Fruit fly (Drosophila melanogaster) whole organism, embryonic: Measurements from ENCODE around the gene CG5157.

ENCODE experiments used
- Abd-B ChIP-seq: fragments of 200-800 bp; sonication (Bioruptor generic); optimal IDR thresholded peaks from 2 replicates; lab custom pipeline; 2018; ENCODE audit warnings: missing biosample characterization, mild to moderate bottlenecking, missing genetic modification characterization, moderate library complexity
- Aef1 ChIP-seq: fragments of 200-800 bp; sonication (Bioruptor generic); IDR thresholded peaks from 3 replicates; pipeline ENCODE4 v1.3.6; 2022; ENCODE audit warnings: missing biosample characterization, missing genetic modification characterization
- Bteb2 ChIP-seq: fragments of 200-800 bp; sonication (Bioruptor generic); optimal IDR thresholded peaks from 2 replicates; lab custom pipeline; 2016; ENCODE audit warnings: missing biosample characterization, missing genetic modification characterization
- CG10654 ChIP-seq: fragments of 200-800 bp; sonication (Bioruptor generic); optimal IDR thresholded peaks from 2 replicates; lab custom pipeline; 2016; ENCODE audit warnings: missing biosample characterization, missing genetic modification characterization
- CG12071 ChIP-seq: fragments of 200-800 bp; sonication (Bioruptor generic); optimal IDR thresholded peaks from 3 replicates; lab custom pipeline; 2018; ENCODE audit warnings: missing biosample characterization, mild to moderate bottlenecking, missing genetic modification characterization
- CG12236 ChIP-seq: fragments of 200-800 bp; sonication (Bioruptor generic); optimal IDR thresholded peaks from 2 replicates; lab custom pipeline; 2016; ENCODE audit warnings: missing biosample characterization, missing genetic modification characterization
- CG12769 ChIP-seq: fragments of 200-800 bp; sonication (Bioruptor generic); optimal IDR thresholded peaks from 2 replicates; lab custom pipeline; 2019; ENCODE audit warnings: missing biosample characterization, mild to moderate bottlenecking, missing genetic modification characterization, moderate library complexity
- CG13424 ChIP-seq: fragments of 200-800 bp; sonication (Bioruptor generic); optimal IDR thresholded peaks from 2 replicates; lab custom pipeline; 2019; ENCODE audit warnings: missing biosample characterization, mild to moderate bottlenecking, missing genetic modification characterization, moderate library complexity
- CG14050 ChIP-seq: fragments of 200-800 bp; sonication (Bioruptor generic); IDR thresholded peaks from 3 replicates; pipeline ENCODE4 v1.3.6; 2022; ENCODE audit warnings: missing biosample characterization, missing genetic modification characterization
- CG14860 ChIP-seq: fragments of 200-800 bp; sonication (Bioruptor generic); IDR thresholded peaks from 3 replicates; pipeline ENCODE4 v1.3.6; 2022; ENCODE audit warnings: missing biosample characterization, missing genetic modification characterization; ENCODE audit not compliant: partially characterized antibody
- CG14965 ChIP-seq: fragments of 200-800 bp; sonication (Bioruptor generic); optimal IDR thresholded peaks from 2 replicates; lab custom pipeline; 2016; ENCODE audit warnings: missing biosample characterization, missing genetic modification characterization, borderline replicate concordance
- CG1602 ChIP-seq: fragments of 200-800 bp; sonication (Bioruptor generic); optimal IDR thresholded peaks from 3 replicates; lab custom pipeline; 2016; ENCODE audit warnings: missing biosample characterization, missing genetic modification characterization
- CG16779 ChIP-seq: fragments of 200-800 bp; sonication (Bioruptor generic); IDR thresholded peaks from 2 replicates; pipeline ENCODE4 v1.3.6; 2022; ENCODE audit warnings: missing biosample characterization, missing genetic modification characterization
- CG17328 ChIP-seq: fragments of 200-800 bp; sonication (Bioruptor generic); IDR thresholded peaks from 2 replicates; pipeline ENCODE4 v1.3.6; 2022; ENCODE audit warnings: missing biosample characterization, missing genetic modification characterization
- CG18476 ChIP-seq: fragments of 200-800 bp; sonication (Bioruptor generic); optimal IDR thresholded peaks from 2 replicates; lab custom pipeline; 2016; ENCODE audit warnings: missing biosample characterization, mild to moderate bottlenecking, missing genetic modification characterization
- CG2129 ChIP-seq: fragments of 200-800 bp; sonication (Bioruptor generic); IDR thresholded peaks from 2 replicates; pipeline ENCODE4 v1.3.6; 2022; ENCODE audit warnings: missing biosample characterization, missing genetic modification characterization; ENCODE audit not compliant: partially characterized antibody
- CG2202 ChIP-seq: fragments of 200-800 bp; sonication (Bioruptor generic); optimal IDR thresholded peaks from 2 replicates; lab custom pipeline; 2018; ENCODE audit warnings: missing biosample characterization, mild to moderate bottlenecking, missing genetic modification characterization
- CG34376 ChIP-seq: fragments of 200-800 bp; sonication (Bioruptor generic); optimal IDR thresholded peaks from 2 replicates; lab custom pipeline; 2018; ENCODE audit warnings: missing biosample characterization, mild to moderate bottlenecking, missing genetic modification characterization
- CG34422 ChIP-seq: fragments of 200-800 bp; sonication (Bioruptor generic); IDR thresholded peaks from 3 replicates; pipeline ENCODE4 v1.3.6; 2022; ENCODE audit warnings: missing biosample characterization, missing genetic modification characterization
- CG3995 ChIP-seq: fragments of 200-800 bp; sonication (Bioruptor generic); optimal IDR thresholded peaks from 3 replicates; lab custom pipeline; 2016; ENCODE audit warnings: missing biosample characterization, missing genetic modification characterization
- CG4328 ChIP-seq: fragments of 200-800 bp; sonication (Bioruptor generic); optimal IDR thresholded peaks from 3 replicates; lab custom pipeline; 2017; ENCODE audit warnings: missing biosample characterization, missing genetic modification reagents, missing genetic modification characterization
- CG43689 ChIP-seq: fragments of 200-800 bp; sonication (Bioruptor generic); IDR thresholded peaks from 2 replicates; pipeline ENCODE4 v1.3.6; 2022; ENCODE audit warnings: missing biosample characterization, missing genetic modification characterization
- CG4730 ChIP-seq: fragments of 200-800 bp; sonication (Bioruptor generic); IDR thresholded peaks from 2 replicates; pipeline ENCODE4 v1.3.6; 2022; ENCODE audit warnings: missing biosample characterization, missing genetic modification characterization
- CG5953 ChIP-seq: fragments of 200-800 bp; sonication (Bioruptor generic); IDR thresholded peaks from 2 replicates; pipeline ENCODE4 v1.3.6; 2022; ENCODE audit warnings: missing biosample characterization, missing genetic modification characterization
- CG7839 ChIP-seq: fragments of 200-800 bp; sonication (Bioruptor generic); optimal IDR thresholded peaks from 3 replicates; lab custom pipeline; 2018; ENCODE audit warnings: missing biosample characterization, mild to moderate bottlenecking, missing genetic modification characterization, moderate library complexity
- CG7987 ChIP-seq: fragments of 200-800 bp; sonication (Bioruptor generic); optimal IDR thresholded peaks from 2 replicates; lab custom pipeline; 2018; ENCODE audit warnings: missing biosample characterization, mild to moderate bottlenecking, missing genetic modification characterization, moderate library complexity
- Dp ChIP-seq: fragments of 200-800 bp; sonication (Bioruptor generic); optimal IDR thresholded peaks from 2 replicates; lab custom pipeline; 2018; ENCODE audit warnings: missing biosample characterization, mild to moderate bottlenecking, missing genetic modification characterization, moderate library complexity
- GATAe ChIP-seq: fragments of 200-800 bp; sonication (Bioruptor generic); conservative IDR thresholded peaks from 2 replicates; pipeline ENCODE4 v1.3.6; 2022; ENCODE audit warnings: missing biosample characterization, missing genetic modification characterization
- Hand ChIP-seq: fragments of 200-800 bp; sonication (Bioruptor generic); optimal IDR thresholded peaks from 2 replicates; lab custom pipeline; 2017; ENCODE audit warnings: mild to moderate bottlenecking, missing biosample characterization, missing genetic modification reagents, missing genetic modification characterization
- Hr3 ChIP-seq: fragments of 200-800 bp; sonication (Bioruptor generic); optimal IDR thresholded peaks from 3 replicates; lab custom pipeline; 2016; ENCODE audit warnings: missing biosample characterization, missing genetic modification characterization
- Med ChIP-seq: fragments of 200-800 bp; sonication (Bioruptor generic); peaks from one replicate; lab custom pipeline; 2016; ENCODE audit warnings: missing biosample characterization, missing genetic modification characterization, mild to moderate bottlenecking, inconsistent platforms, moderate library complexity
- NFAT ChIP-seq: fragments of 200-800 bp; sonication (Bioruptor generic); IDR thresholded peaks from 2 replicates; pipeline ENCODE4 v1.3.6; 2022; ENCODE audit warnings: missing biosample characterization, missing genetic modification characterization
- Nf-YC ChIP-seq: fragments of 200-800 bp; optimal IDR thresholded peaks from 3 replicates; lab custom pipeline; 2019; ENCODE audit warnings: missing biosample characterization, mild to moderate bottlenecking, missing genetic modification characterization, moderate library complexity
- Oaz ChIP-seq: fragments of 200-800 bp; sonication (Bioruptor generic); IDR thresholded peaks from 2 replicates; pipeline ENCODE4 v1.3.6; 2022; ENCODE audit warnings: missing biosample characterization, missing genetic modification characterization
- Optix ChIP-seq: fragments of 200-800 bp; sonication (Bioruptor generic); IDR thresholded peaks from 3 replicates; pipeline ENCODE4 v1.3.6; 2022; ENCODE audit warnings: missing biosample characterization, missing genetic modification characterization
- Vsx1 ChIP-seq: fragments of 200-800 bp; sonication (Bioruptor generic); optimal IDR thresholded peaks from 2 replicates; lab custom pipeline; 2017; ENCODE audit warnings: missing biosample characterization, mild to moderate bottlenecking, missing genetic modification characterization, missing genetic modification reagents
- Xbp1 ChIP-seq: fragments of 200-800 bp; sonication (Bioruptor generic); optimal IDR thresholded peaks from 3 replicates; lab custom pipeline; 2016; ENCODE audit warnings: missing biosample characterization, mild to moderate bottlenecking, missing genetic modification characterization
- ara ChIP-seq: fragments of 200-800 bp; sonication (Bioruptor generic); IDR thresholded peaks from 2 replicates; pipeline ENCODE4 v1.3.6; 2022; ENCODE audit warnings: missing biosample characterization, missing genetic modification characterization
- bab2 ChIP-seq: fragments of 200-800 bp; sonication (Bioruptor generic); optimal IDR thresholded peaks from 2 replicates; lab custom pipeline; 2016; ENCODE audit warnings: missing biosample characterization, missing genetic modification characterization
- cg ChIP-seq: fragments of 200-800 bp; sonication (Bioruptor generic); optimal IDR thresholded peaks from 3 replicates; lab custom pipeline; 2019; ENCODE audit warnings: missing biosample characterization, mild to moderate bottlenecking, missing genetic modification characterization, moderate library complexity
- fu2 ChIP-seq: fragments of 200-800 bp; sonication (Bioruptor generic); optimal IDR thresholded peaks from 2 replicates; lab custom pipeline; 2016; ENCODE audit warnings: missing biosample characterization, missing genetic modification characterization
- gsb ChIP-seq: fragments of 200-800 bp; sonication (Bioruptor generic); IDR thresholded peaks from 2 replicates; pipeline ENCODE4 v1.3.6; 2022; ENCODE audit warnings: missing biosample characterization, missing genetic modification characterization
- her ChIP-seq: fragments of 200-800 bp; sonication (Bioruptor generic); optimal IDR thresholded peaks from 2 replicates; lab custom pipeline; 2016; ENCODE audit warnings: missing biosample characterization, missing genetic modification characterization
- kah ChIP-seq: fragments of 200-800 bp; sonication (Bioruptor generic); optimal IDR thresholded peaks from 2 replicates; lab custom pipeline; 2018; ENCODE audit warnings: missing biosample characterization, mild to moderate bottlenecking, missing genetic modification characterization
- otp ChIP-seq: fragments of 200-800 bp; sonication (Bioruptor generic); IDR thresholded peaks from 3 replicates; pipeline ENCODE4, ENCODE4 v1.3.6; 2022; ENCODE audit warnings: missing biosample characterization, missing genetic modification characterization
- sc ChIP-seq, 3 experiments: fragments of >200 bp in 2 of 3; fragments of 200-800 bp in 1 of 3; sonication (Bioruptor generic) in 1 of 3; optimal IDR thresholded peaks; 2 replicates in 2 of 3; 3 replicates in 1 of 3; lab custom pipeline; 2017; ENCODE audit warnings: mild to moderate bottlenecking in 1 of 3, missing biosample characterization in 1 of 3, missing genetic modification characterization in 1 of 3, missing genetic modification reagents in 1 of 3
- sens-2 ChIP-seq: fragments of 200-800 bp; sonication (Bioruptor generic); IDR thresholded peaks from 2 replicates; pipeline ENCODE4 v1.3.6; 2022; ENCODE audit warnings: missing biosample characterization, missing genetic modification characterization
- stc ChIP-seq: fragments of 200-800 bp; sonication (Bioruptor generic); IDR thresholded peaks from 2 replicates; pipeline ENCODE4 v1.3.6; 2022; ENCODE audit warnings: missing biosample characterization, missing genetic modification characterization
- tio ChIP-seq: fragments of 200-800 bp; sonication (Bioruptor generic); optimal IDR thresholded peaks from 2 replicates; lab custom pipeline; 2017; ENCODE audit warnings: missing biosample characterization, missing genetic modification characterization, inconsistent platforms
- vnd ChIP-seq: fragments of 200-800 bp; sonication (Bioruptor generic); IDR thresholded peaks from 3 replicates; pipeline ENCODE4 v1.3.6; 2022; ENCODE audit warnings: missing biosample characterization, missing genetic modification characterization; ENCODE audit not compliant: partially characterized antibody

CG5157 gene

DNA sequence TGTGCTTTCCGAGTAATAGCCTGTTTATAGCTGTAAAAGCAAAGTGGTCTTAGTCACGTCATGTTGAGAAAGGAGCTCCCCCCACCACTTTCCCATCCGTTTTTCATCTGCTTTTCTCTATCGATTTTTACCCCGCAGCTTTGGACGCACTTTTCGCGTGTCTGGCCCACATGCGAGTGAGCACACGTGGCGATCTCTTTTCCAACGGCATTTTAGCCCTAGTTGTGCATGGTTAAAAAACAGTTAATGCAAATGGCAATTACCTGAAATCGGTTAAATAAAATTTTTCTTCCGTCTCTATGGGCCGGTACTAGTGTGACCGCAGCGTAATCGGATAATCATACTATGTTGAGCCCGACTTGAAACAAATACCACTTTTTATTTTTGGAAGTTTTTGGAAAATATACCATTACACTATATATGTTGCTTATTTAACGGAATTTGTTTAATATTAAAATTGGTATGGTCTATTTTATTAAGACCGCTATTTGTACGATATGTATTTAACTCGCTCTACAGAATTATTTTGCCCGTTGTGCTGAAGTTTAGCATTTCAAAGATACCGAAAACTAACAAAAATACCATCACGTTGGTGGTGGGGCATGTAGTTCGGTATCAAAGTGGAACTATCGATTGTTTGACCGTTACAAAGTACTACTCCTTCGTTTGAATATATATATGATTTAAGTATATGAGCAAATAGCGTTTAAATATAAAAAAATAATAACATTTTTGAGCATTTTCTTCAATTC is 25.4 kb downstream of the CG5157 start, which contains the start of gene Zn72D (continued):
- no peak for TF ChIP-seq CG1602 (GFP tag; lab: Kevin White, UChicago)
- no peak for TF ChIP-seq ara (GFP tag; lab: Robert Waterston, UW)
- no peak for TF ChIP-seq Aef1 (GFP tag; lab: Robert Waterston, UW)
- no peak for TF ChIP-seq Oaz (GFP tag; lab: Robert Waterston, UW)
- TF ChIP-seq cg (GFP tag; lab: Kevin White, UChicago) = no peak
- no peak for TF ChIP-seq CG12769
- TF ChIP-seq CG17328 (GFP tag; lab: Robert Waterston, UW) = no peak
- TF ChIP-seq CG10654 (GFP tag; lab: Kevin White, UChicago) = no peak
- TF ChIP-seq Dp (GFP tag; lab: Kevin White, UChicago) = peak; percentile 8
- no peak for TF ChIP-seq kah (GFP tag; lab: Kevin White, UChicago)
- TF ChIP-seq CG43689 (GFP tag; lab: Robert Waterston, UW) = no peak
- TF ChIP-seq stc = no peak
- TF ChIP-seq CG18476 = no peak
- no peak for TF ChIP-seq CG2129 (GFP tag; lab: Robert Waterston, UW)
- no peak for TF ChIP-seq Vsx1 (GFP tag; lab: Kevin White, UChicago)
- peak; percentile 33; the same call in 1 of the 3 replicates for TF ChIP-seq CG34422 (GFP tag; lab: Robert Waterston, UW)
- TF ChIP-seq sens-2 (GFP tag; lab: Robert Waterston, UW) = no peak
- no peak for TF ChIP-seq vnd (GFP tag; lab: Robert Waterston, UW)
- no peak for TF ChIP-seq sc (optimal IDR thresholded peaks at IDR 0.05; lab: Kevin White, UChicago)
- no peak for TF ChIP-seq sc (GFP tag; optimal IDR thresholded peaks at IDR 0.05; lab: Kevin White, UChicago)
- TF ChIP-seq CG7839 (tag; lab: Kevin White, UChicago) = no peak
- no peak for TF ChIP-seq CG14860
- no peak for TF ChIP-seq gsb (GFP tag; lab: Robert Waterston, UW)
- no peak for TF ChIP-seq fu2 (GFP tag; lab: Kevin White, UChicago)
- no peak for TF ChIP-seq tio (GFP tag; lab: Kevin White, UChicago)
- TF ChIP-seq GATAe = no peak
- no peak for TF ChIP-seq CG5953 (GFP tag; lab: Robert Waterston, UW)
- no peak for TF ChIP-seq CG2202 (tag; lab: Kevin White, UChicago)
- no peak for TF ChIP-seq bab2 (GFP tag; lab: Kevin White, UChicago)
- TF ChIP-seq Bteb2 = no peak
- TF ChIP-seq Xbp1 = no peak
- TF ChIP-seq Hr3 (GFP tag; lab: Kevin White, UChicago) = no peak
- no peak for TF ChIP-seq CG14965 (GFP tag; lab: Kevin White, UChicago)
- no peak for TF ChIP-seq otp
- no peak for TF ChIP-seq CG4730 (GFP tag; lab: Robert Waterston, UW)
- TF ChIP-seq Med = peak; percentile 35
- no peak for TF ChIP-seq CG3995 (GFP tag; lab: Kevin White, UChicago)
- no peak for TF ChIP-seq CG12071 (GFP tag; lab: Kevin White, UChicago)
- TF ChIP-seq Hand = no peak
- TF ChIP-seq CG7987 (GFP tag; lab: Kevin White, UChicago) = no peak
- no peak for TF ChIP-seq NFAT (GFP tag; lab: Robert Waterston, UW)
- TF ChIP-seq Optix = no peak
- no peak for TF ChIP-seq CG14050
- TF ChIP-seq CG4328 (GFP tag; lab: Kevin White, UChicago) = no peak
- no peak for TF ChIP-seq Abd-B (GFP tag; lab: Kevin White, UChicago)
- TF ChIP-seq CG16779 (GFP tag; lab: Robert Waterston, UW) = no peak
- no peak for TF ChIP-seq Nf-YC
- TF ChIP-seq CG13424 (tag; lab: Kevin White, UChicago) = no peak
- TF ChIP-seq CG12236 = no peak
- TF ChIP-seq CG34376 = peak; percentile 1
- no peak for TF ChIP-seq her
